Fruit fly (Drosophila melanogaster) whole organism, embryonic: ENCODE data around the gene CG42795.

Experiments
- CG6813 ChIP-seq: fragments of 200-800 bp; sonication (Bioruptor generic); optimal IDR thresholded peaks from 2 replicates; lab custom pipeline; 2017; ENCODE audit warnings: missing biosample characterization, missing genetic modification characterization, mild to moderate bottlenecking, moderate library complexity, missing genetic modification reagents
- Neu2 ChIP-seq: fragments of 200-800 bp; sonication (Bioruptor generic); optimal IDR thresholded peaks from 3 replicates; lab custom pipeline; 2016; ENCODE audit warnings: missing biosample characterization, missing genetic modification characterization, borderline replicate concordance
- chn ChIP-seq: fragments of 200-800 bp; sonication (Bioruptor generic); optimal IDR thresholded peaks from 2 replicates; lab custom pipeline; 2016; ENCODE audit warnings: missing biosample characterization, missing genetic modification characterization
- hbn ChIP-seq: fragments of 200-800 bp; sonication (Bioruptor generic); IDR thresholded peaks from 2 replicates; pipeline ENCODE4 v1.3.6; 2022; ENCODE audit warnings: missing biosample characterization, missing genetic modification characterization; ENCODE audit not compliant: partially characterized antibody
- trem ChIP-seq: fragments of 200-800 bp; optimal IDR thresholded peaks from 3 replicates; lab custom pipeline; 2019; ENCODE audit warnings: missing biosample characterization, mild to moderate bottlenecking, missing genetic modification characterization, moderate library complexity

DNA sequence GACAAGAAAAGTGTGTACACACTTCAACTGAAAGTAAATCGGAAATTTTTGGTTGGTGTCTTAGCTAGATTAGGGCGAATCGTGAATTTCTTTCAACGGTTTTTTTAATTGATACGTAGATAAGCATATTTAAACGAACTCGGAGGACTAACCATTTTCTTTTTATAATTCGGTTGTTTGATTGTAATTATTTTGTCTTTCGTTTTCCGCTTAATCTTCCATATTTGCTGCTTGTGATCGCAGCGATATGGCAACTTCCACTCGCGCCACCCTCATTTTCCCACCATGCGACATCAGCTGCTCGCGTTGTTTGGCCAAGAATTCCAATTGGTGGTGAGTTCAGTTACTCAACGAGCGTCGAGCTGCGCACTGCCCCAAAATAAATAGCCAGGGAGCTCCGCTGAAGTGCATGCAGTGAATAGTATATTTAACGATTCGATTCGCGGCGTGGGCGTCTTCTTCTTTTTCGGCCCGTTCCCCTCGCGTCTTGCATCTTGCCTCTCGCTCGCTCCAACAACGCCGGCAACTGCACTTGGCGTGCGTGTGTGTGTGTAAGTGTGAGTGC is 38.6 kb downstream of the CG42795 start, which contains the start of gene Nuak:
- TF ChIP-seq Neu2 = peak; percentile 51
- TF ChIP-seq trem (tag; lab: Kevin White, UChicago) = peak; percentile 85
- TF ChIP-seq CG6813 (GFP tag; lab: Kevin White, UChicago) = peak; percentile 32
- TF ChIP-seq chn (GFP tag; lab: Kevin White, UChicago) = peak; percentile 94
- no peak for TF ChIP-seq hbn (GFP tag; lab: Robert Waterston, UW)
